Worm (Caenorhabditis elegans): Measurements from ENCODE around the gene T16H12.13.

T16H12.13 gene

DNA sequence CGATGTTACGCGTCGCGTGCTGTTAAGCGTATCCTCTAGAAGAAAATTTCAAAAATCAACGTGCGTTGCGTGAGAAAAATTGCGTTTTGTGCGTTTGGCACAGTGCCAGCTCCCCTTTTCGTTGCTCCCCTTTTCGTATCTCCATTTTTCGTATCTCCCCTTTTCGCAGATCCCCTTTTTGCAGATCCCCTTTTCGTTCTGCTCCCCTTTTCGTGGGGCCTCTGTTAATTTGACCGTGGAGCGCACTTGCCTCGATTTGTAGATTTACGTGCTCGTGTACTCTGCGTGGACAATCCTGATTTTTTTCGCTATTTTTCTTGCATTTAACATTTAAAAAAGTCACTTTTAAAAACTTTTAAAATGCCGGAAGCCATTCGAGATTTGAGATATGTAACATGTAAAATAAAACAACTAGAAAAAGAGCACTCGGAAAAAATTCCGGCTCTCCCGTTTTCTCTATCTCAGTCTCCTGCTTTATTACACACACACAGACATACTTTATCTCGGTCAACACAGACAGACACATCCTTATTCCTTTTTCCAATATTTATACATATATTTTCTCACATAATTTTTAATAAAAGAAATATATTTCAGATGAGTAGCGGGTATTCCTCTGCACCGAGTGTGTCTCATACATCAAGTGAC is 38.5 kb downstream of the T16H12.13 start, which contains the start of gene ttll-4 (continued):
- TF ChIP-seq ceh-100 (GFP tag; IDR thresholded peaks at IDR 0.05) (peak; percentile 96), nfyb-1 (GFP tag; IDR thresholded peaks at IDR 0.05) (no peak), F22D6.2 (tag; optimal IDR thresholded peaks at IDR 0.05) (no peak), mel-28 (tag; optimal IDR thresholded peaks at IDR 0.05; ENCODE audit: borderline replicate concordance) (no peak), ztf-28 (GFP tag; IDR thresholded peaks at IDR 0.05) (0 out of 2 replicates have a peak, but pooled peaks have one; percentile 64), repo-1 (tag; optimal IDR thresholded peaks at IDR 0.05) (no peak), unc-62 (GFP tag; optimal IDR thresholded peaks at IDR 0.05) (no peak), F23B12.7 (tag; optimal IDR thresholded peaks at IDR 0.05; ENCODE audit: insufficient read depth) (no peak), nhr-80 (tag; optimal IDR thresholded peaks at IDR 0.05) (no peak), B0336.3 (GFP tag; IDR thresholded peaks at IDR 0.05) (no peak), hlh-12 (tag; optimal IDR thresholded peaks at IDR 0.05) (no peak), dox-1 (GFP tag; IDR thresholded peaks at IDR 0.05) (peak; percentile 81), C06A6.2 (GFP tag; conservative IDR thresholded peaks at IDR 0.05) (peak; percentile 60; the same call in 1 of the 2 replicates), tbp1 (GFP tag; optimal IDR thresholded peaks at IDR 0.05) (no peak), nhr-179 (tag; optimal IDR thresholded peaks at IDR 0.05) (no peak), D2030.7 (GFP tag; IDR thresholded peaks at IDR 0.05) (peak; percentile 61; the same call in 1 of the 2 replicates), ztf-6 (GFP tag; IDR thresholded peaks at IDR 0.05) (no peak), ceh-79 (tag; optimal IDR thresholded peaks at IDR 0.05) (no peak), nhr-90 (tag; optimal IDR thresholded peaks at IDR 0.05) (no peak), lsy-27 (tag; optimal IDR thresholded peaks at IDR 0.05; ENCODE audit: borderline replicate concordance, insufficient read depth) (no peak), zim-3 (tag; optimal IDR thresholded peaks at IDR 0.05) (no peak), dpff-1 (tag; optimal IDR thresholded peaks at IDR 0.05) (no peak), tbx-9 (tag; optimal IDR thresholded peaks at IDR 0.05; ENCODE audit: borderline replicate concordance) (no peak), ekl-4 (GFP tag; IDR thresholded peaks at IDR 0.05) (no peak), rcor-1 (GFP tag; IDR thresholded peaks at IDR 0.05) (peak; percentile 63; the same call in 1 of the 2 replicates), madf-10 (tag; optimal IDR thresholded peaks at IDR 0.05) (no peak), egl-44 (GFP tag; IDR thresholded peaks at IDR 0.05) (0 out of 2 replicates have a peak, but pooled peaks have one; percentile 16), Y53F4B.3 (GFP tag; IDR thresholded peaks at IDR 0.05) (no peak), bed-1 (GFP tag; IDR thresholded peaks at IDR 0.05) (no peak), ccch-3 (GFP tag; optimal IDR thresholded peaks at IDR 0.05) (no peak)

DNA sequence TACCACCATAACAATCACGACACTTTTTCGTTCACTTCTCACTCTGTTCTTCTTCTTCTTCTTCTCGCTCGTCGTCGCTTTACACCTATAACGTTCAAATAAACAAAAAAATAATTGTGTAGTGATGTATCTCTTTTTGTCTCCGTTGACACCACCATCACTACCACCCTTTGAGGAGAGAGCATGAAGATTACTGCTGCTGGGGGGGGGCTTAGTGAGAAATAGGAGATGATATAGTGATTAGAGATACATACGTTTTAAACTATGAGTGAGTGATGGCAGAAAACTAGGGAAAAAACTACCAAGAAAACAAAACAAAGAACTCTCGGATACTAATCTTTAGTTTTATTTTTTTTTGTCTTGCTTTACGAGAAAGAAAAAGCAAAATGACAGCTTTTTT is 41.2 kb downstream of the T16H12.13 start:
- TF ChIP-seq mcd-1 (GFP tag; IDR thresholded peaks at IDR 0.05) (no peak), chd-7 (tag; optimal IDR thresholded peaks at IDR 0.05) (no peak)

ce11 chrIII:10132495-10133450 is 47.6 kb downstream of the T16H12.13 start:
- TF ChIP-seq him-1 (tag; optimal IDR thresholded peaks at IDR 0.05), result peak; percentile 68
- TF ChIP-seq F57A8.1 (GFP tag; optimal IDR thresholded peaks at IDR 0.05), result no peak
- TF ChIP-seq mxl-1 (tag; optimal IDR thresholded peaks at IDR 0.05), result no peak
- no peak for TF ChIP-seq lin-26 (GFP tag; IDR thresholded peaks at IDR 0.05)
- no peak for TF ChIP-seq chd-7 (tag; optimal IDR thresholded peaks at IDR 0.05)
- no peak for TF ChIP-seq hsf-1 (GFP tag; IDR thresholded peaks at IDR 0.05)
- TF ChIP-seq atf-7 (tag; optimal IDR thresholded peaks at IDR 0.05), result no peak
- TF ChIP-seq hmg-1.2 (GFP tag; IDR thresholded peaks at IDR 0.05), result peak; percentile 47; the same call in 1 of the 2 replicates
- TF ChIP-seq F52B5.7 (tag; optimal IDR thresholded peaks at IDR 0.05), result no peak
- TF ChIP-seq ztf-26 (tag; optimal IDR thresholded peaks at IDR 0.05), result peak; percentile 27
- TF ChIP-seq egrh-3 (GFP tag; IDR thresholded peaks at IDR 0.05), result peak; percentile 36; the same call in 1 of the 2 replicates
- TF ChIP-seq F22D6.2 (tag; optimal IDR thresholded peaks at IDR 0.05), result no peak
- TF ChIP-seq dox-1 (GFP tag; IDR thresholded peaks at IDR 0.05), result peak; percentile 27; the same call in 1 of the 2 replicates
- peak; percentile 20 for TF ChIP-seq somi-1 (GFP tag; optimal IDR thresholded peaks at IDR 0.05)
- TF ChIP-seq ekl-4 (GFP tag; IDR thresholded peaks at IDR 0.05), result no peak
- no peak for TF ChIP-seq B0019.2 (GFP tag; conservative IDR thresholded peaks at IDR 0.05)
- no peak for TF ChIP-seq pbrm-1 (GFP tag; IDR thresholded peaks at IDR 0.05)

Measured in whole organism, young adult.